Fruit fly (Drosophila melanogaster): Measurements from ENCODE around the gene Ilp8.

Gene Ilp8

dm6 chr3L:17007945-17008344 lies 23.9 kb downstream of the Ilp8 start:
- no peak for TF ChIP-seq h (optimal IDR thresholded peaks at IDR 0.05)
- TF ChIP-seq CG15011 (GFP tag; optimal IDR thresholded peaks at IDR 0.05), result no peak
- TF ChIP-seq CG10147 (GFP tag; optimal IDR thresholded peaks at IDR 0.05), result no peak
- TF ChIP-seq Sry-δ (GFP tag; optimal IDR thresholded peaks at IDR 0.05), result no peak
- TF ChIP-seq CG3995 (GFP tag; optimal IDR thresholded peaks at IDR 0.05), result peak; percentile 6

dm6 chr3L:17007496-17007895 lies 24.4 kb downstream of the Ilp8 start:
- no peak for TF ChIP-seq ab (GFP tag; optimal IDR thresholded peaks at IDR 0.05)
- TF ChIP-seq cwo (GFP tag; optimal IDR thresholded peaks at IDR 0.05), result peak; percentile 42
- peak in 1 of 2 experiments; percentile 8 for TF ChIP-seq Pdp1 (GFP tag; optimal IDR thresholded peaks at IDR 0.05)
- TF ChIP-seq sens (GFP tag), result no peak
- peak; percentile 50 for TF ChIP-seq Med (GFP tag)
- TF ChIP-seq CG6175 (GFP tag; IDR thresholded peaks at IDR 0.05), result 0 out of 3 replicates have a peak, but pooled peaks have one; percentile 2
- TF ChIP-seq chinmo (GFP tag; IDR thresholded peaks at IDR 0.05; ENCODE audit: partially characterized antibody), result 0 out of 4 replicates have a peak, but pooled peaks have one; percentile 29
- TF ChIP-seq lab (GFP tag; optimal IDR thresholded peaks at IDR 0.05), result peak; percentile 62

- no peak for TF ChIP-seq CG10462 (GFP tag; optimal IDR thresholded peaks at IDR 0.05)
- TF ChIP-seq Stat92E (GFP tag; optimal IDR thresholded peaks at IDR 0.05), result no peak
- peak; percentile 3 for TF ChIP-seq az2 (GFP tag; optimal IDR thresholded peaks at IDR 0.05)
- TF ChIP-seq CG13624 (GFP tag; optimal IDR thresholded peaks at IDR 0.05), result no peak
- no peak for TF ChIP-seq Opbp (GFP tag; IDR thresholded peaks at IDR 0.05; ENCODE audit: partially characterized antibody)
- TF ChIP-seq Sry-δ (GFP tag; optimal IDR thresholded peaks at IDR 0.05), result no peak
- no peak for TF ChIP-seq btn (GFP tag; optimal IDR thresholded peaks at IDR 0.05)
- peak; percentile 36; the same call in 1 of the 3 replicates for TF ChIP-seq CG6175 (GFP tag; IDR thresholded peaks at IDR 0.05)
- no peak for TF ChIP-seq ewg (GFP tag; optimal IDR thresholded peaks at IDR 0.05)
- no peak for TF ChIP-seq CG13296 (GFP tag; optimal IDR thresholded peaks at IDR 0.05)
- TF ChIP-seq CG11398 (GFP tag; optimal IDR thresholded peaks at IDR 0.05), result no peak
- TF ChIP-seq CG1792 (GFP tag; optimal IDR thresholded peaks at IDR 0.05), result no peak
- TF ChIP-seq CG1647 (GFP tag; optimal IDR thresholded peaks at IDR 0.05), result peak; percentile 7
- TF ChIP-seq CG17359 (tag; optimal IDR thresholded peaks at IDR 0.05), result peak; percentile 33
- no peak for TF ChIP-seq CG4282 (GFP tag; optimal IDR thresholded peaks at IDR 0.05)
- TF ChIP-seq CG2202 (tag; optimal IDR thresholded peaks at IDR 0.05), result no peak
- peak; percentile 28 for TF ChIP-seq Hey (tag; optimal IDR thresholded peaks at IDR 0.05)
- peak; percentile 29; the same call in 1 of the 2 replicates for TF ChIP-seq CG17328 (GFP tag; IDR thresholded peaks at IDR 0.05)
- no peak for TF ChIP-seq CG8388 (GFP tag; optimal IDR thresholded peaks at IDR 0.05)
- no peak for TF ChIP-seq Hmr (GFP tag; optimal IDR thresholded peaks at IDR 0.05)
- TF ChIP-seq CG10209 (GFP tag; optimal IDR thresholded peaks at IDR 0.05), result peak; percentile 26
- TF ChIP-seq CG30403 (GFP tag; optimal IDR thresholded peaks at IDR 0.05), result peak; percentile 23
- no peak for TF ChIP-seq psq (GFP tag; optimal IDR thresholded peaks at IDR 0.05)
- TF ChIP-seq CG3838 (GFP tag; optimal IDR thresholded peaks at IDR 0.05), result no peak
- no peak for TF ChIP-seq eyg (GFP tag; optimal IDR thresholded peaks at IDR 0.05)
- peak in 1 of 2 experiments; percentile 4 for TF ChIP-seq dpn (GFP tag; optimal IDR thresholded peaks at IDR 0.05)
- TF ChIP-seq bsh (GFP tag; optimal IDR thresholded peaks at IDR 0.05), result peak in 1 of 2 experiments; percentile 25
- no peak for TF ChIP-seq crc (GFP tag; optimal IDR thresholded peaks at IDR 0.05)
- no peak for TF ChIP-seq CG18764 (GFP tag; optimal IDR thresholded peaks at IDR 0.05)
- no peak for TF ChIP-seq tap (tag; optimal IDR thresholded peaks at IDR 0.05)
- peak; percentile 53 for TF ChIP-seq Meics (GFP tag; optimal IDR thresholded peaks at IDR 0.05)
- peak; percentile 26; the same call in 1 of the 2 replicates for TF ChIP-seq H2.0 (GFP tag; IDR thresholded peaks at IDR 0.05)
- TF ChIP-seq Dbx (GFP tag; IDR thresholded peaks at IDR 0.05), result no peak
- TF ChIP-seq CG5245 (GFP tag; optimal IDR thresholded peaks at IDR 0.05), result no peak
- no peak for TF ChIP-seq CG3995 (GFP tag; optimal IDR thresholded peaks at IDR 0.05)
- TF ChIP-seq disco-r (GFP tag; optimal IDR thresholded peaks at IDR 0.05), result no peak
- TF ChIP-seq CG31441 (GFP tag; IDR thresholded peaks at IDR 0.05), result peak; percentile 47; the same call in 1 of the 2 replicates
These were observed 24.8 kb downstream of the Ilp8 start for dm6 chr3L:17007041-17007471.
